Worm (Caenorhabditis elegans): ENCODE results near the gene nhr-60.

- TF ChIP-seq nhr-237 (tag; optimal IDR thresholded peaks at IDR 0.05) = no peak
- no peak for TF ChIP-seq nhr-12 (tag; optimal IDR thresholded peaks at IDR 0.05)
- no peak for TF ChIP-seq sma-9 (GFP tag; optimal IDR thresholded peaks at IDR 0.05)
- TF ChIP-seq sma-9 (tag; optimal IDR thresholded peaks at IDR 0.05) = no peak
- no peak for TF ChIP-seq ZK546.5 (tag; optimal IDR thresholded peaks at IDR 0.05)
- TF ChIP-seq ztf-4 (tag; optimal IDR thresholded peaks at IDR 0.05) = no peak
- TF ChIP-seq elt-3 (tag; optimal IDR thresholded peaks at IDR 0.05) = no peak
- TF ChIP-seq R02D3.7 (tag; optimal IDR thresholded peaks at IDR 0.05) = no peak
Measured at ce11 chrV:15782494-15782893, 9.5 kb upstream of the nhr-60 start, which contains the start of gene T26E4.3.
